Fruit fly (Drosophila melanogaster): ENCODE results near the gene CG4935.

CG4935 gene

DNA sequence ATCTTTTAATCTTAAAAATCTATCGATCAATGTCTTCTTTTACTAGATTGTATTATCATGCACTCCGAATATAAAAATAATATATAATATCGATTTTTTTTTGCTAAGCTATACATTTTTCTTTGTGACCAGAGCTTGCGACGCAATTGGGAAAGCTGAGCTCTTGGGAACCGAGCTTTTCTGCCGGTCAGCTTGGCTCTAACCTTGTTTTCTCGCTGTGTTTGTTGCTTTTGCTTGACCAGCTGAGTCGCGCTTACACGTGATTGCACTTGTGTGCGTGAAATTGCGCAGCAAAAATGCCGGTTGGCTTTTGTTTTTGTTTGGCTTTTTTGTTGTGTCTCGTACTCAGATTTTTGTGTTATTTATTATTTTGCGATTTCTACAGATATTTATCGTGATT is 11.5 kb downstream of the CG4935 start (continued):
- no peak for TF ChIP-seq ssp (GFP tag; IDR thresholded peaks at IDR 0.05)
- peak; percentile 20 for TF ChIP-seq sens (GFP tag)

DNA sequence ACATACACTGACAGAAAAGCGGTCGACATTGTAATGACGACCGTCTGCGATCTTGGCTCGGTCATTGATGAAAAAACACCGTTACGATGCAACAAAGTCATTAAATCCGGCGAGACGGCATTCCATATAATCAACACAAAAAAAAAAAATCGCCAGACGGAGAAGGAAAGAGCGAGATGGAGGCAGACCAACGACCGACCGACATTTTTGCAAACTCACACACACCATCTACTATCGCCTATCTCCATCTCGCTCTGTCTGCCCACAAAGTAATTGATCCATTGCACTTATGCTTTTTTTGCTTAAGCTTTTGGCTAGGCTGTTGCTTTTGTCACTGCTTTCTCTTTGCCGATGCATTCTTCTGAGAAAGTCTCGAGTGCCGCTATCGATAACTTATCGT is 12.2 kb downstream of the CG4935 start:
- TF ChIP-seq Ets65A (GFP tag) (peak; percentile 66), zen (tag; optimal IDR thresholded peaks at IDR 0.05) (peak; percentile 70), CG3838 (GFP tag; optimal IDR thresholded peaks at IDR 0.05) (no peak), trh (GFP tag; optimal IDR thresholded peaks at IDR 0.05) (no peak)

DNA sequence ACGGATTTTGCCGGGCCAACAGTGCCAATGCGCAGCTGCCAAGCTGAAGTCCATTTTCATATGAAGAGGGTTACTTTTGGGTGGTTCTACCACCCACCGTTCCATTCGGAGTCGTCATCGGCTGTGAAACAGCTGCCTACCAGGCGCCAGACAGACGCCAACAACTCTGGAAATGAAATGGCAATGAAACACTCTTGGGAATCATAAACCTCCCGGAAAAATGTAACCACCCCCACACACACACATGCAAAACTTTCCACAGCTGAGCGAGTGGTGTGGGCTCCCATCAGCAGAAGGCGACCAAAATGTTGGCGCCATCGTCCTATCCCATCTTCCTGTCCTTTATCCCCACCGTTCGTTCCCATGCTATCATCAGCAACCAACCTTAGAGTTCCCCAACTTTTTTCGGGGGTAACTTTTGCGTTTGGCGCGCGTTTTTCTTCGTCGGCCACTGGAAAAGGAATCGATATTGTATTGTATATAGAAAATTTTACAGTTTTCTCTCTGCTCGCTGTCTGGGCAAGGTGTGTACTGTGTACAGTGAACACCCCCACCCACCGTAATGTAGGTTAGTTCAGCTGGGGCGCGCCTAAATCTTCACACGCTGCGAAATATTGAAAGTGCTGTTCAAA is 13.4 kb downstream of the CG4935 start:
- no peak for TF ChIP-seq CG9797 (GFP tag; optimal IDR thresholded peaks at IDR 0.05)
- TF ChIP-seq Tbp (GFP tag; optimal IDR thresholded peaks at IDR 0.05): no peak
- TF ChIP-seq Xbp1 (GFP tag; optimal IDR thresholded peaks at IDR 0.05): no peak
- TF ChIP-seq Lpt (GFP tag; optimal IDR thresholded peaks at IDR 0.05): no peak
- no peak for TF ChIP-seq phol (tag; optimal IDR thresholded peaks at IDR 0.05)
- TF ChIP-seq dpn (GFP tag; optimal IDR thresholded peaks at IDR 0.05): no peak
- peak; percentile 98 for TF ChIP-seq pfk (GFP tag; optimal IDR thresholded peaks at IDR 0.05)
- peak; percentile 48 for TF ChIP-seq CG13894 (tag; optimal IDR thresholded peaks at IDR 0.05)
- no peak for TF ChIP-seq Sry-β (GFP tag; optimal IDR thresholded peaks at IDR 0.05)
- no peak for TF ChIP-seq CG6791 (GFP tag; IDR thresholded peaks at IDR 0.05; ENCODE audit: partially characterized antibody)
- peak; percentile 8; the same call in 1 of the 2 replicates for TF ChIP-seq CG32767 (GFP tag; IDR thresholded peaks at IDR 0.05)
- TF ChIP-seq org-1 (GFP tag; optimal IDR thresholded peaks at IDR 0.05): no peak
- 0 out of 3 replicates have a peak, but pooled peaks have one; percentile 31 for TF ChIP-seq CG34224 (GFP tag; IDR thresholded peaks at IDR 0.05; ENCODE audit: partially characterized antibody)
- no peak for TF ChIP-seq CG16815 (GFP tag; optimal IDR thresholded peaks at IDR 0.05)
- no peak for TF ChIP-seq grau (tag; optimal IDR thresholded peaks at IDR 0.05)
- no peak for TF ChIP-seq H15 (GFP tag; IDR thresholded peaks at IDR 0.05)
- no peak for TF ChIP-seq HLH3B (GFP tag; IDR thresholded peaks at IDR 0.05)
- 0 out of 3 replicates have a peak, but pooled peaks have one; percentile 10 for TF ChIP-seq z (GFP tag; IDR thresholded peaks at IDR 0.05)
- no peak for TF ChIP-seq CG33213 (GFP tag; optimal IDR thresholded peaks at IDR 0.05)
- no peak for TF ChIP-seq Asciz (GFP tag; optimal IDR thresholded peaks at IDR 0.05)
- no peak for TF ChIP-seq Gug (GFP tag; IDR thresholded peaks at IDR 0.05)
- TF ChIP-seq chinmo (GFP tag; IDR thresholded peaks at IDR 0.05; ENCODE audit: partially characterized antibody): 0 out of 4 replicates have a peak, but pooled peaks have one; percentile 35
- no peak for TF ChIP-seq corto (GFP tag; optimal IDR thresholded peaks at IDR 0.05)
- TF ChIP-seq Ssrp (tag; optimal IDR thresholded peaks at IDR 0.05): no peak
- no peak for TF ChIP-seq HLHmδ (GFP tag; optimal IDR thresholded peaks at IDR 0.05)
- TF ChIP-seq abd-A (tag; optimal IDR thresholded peaks at IDR 0.05): peak; percentile 92
- no peak for TF ChIP-seq CG12236 (GFP tag; optimal IDR thresholded peaks at IDR 0.05)
- no peak for TF ChIP-seq CG2712 (tag; optimal IDR thresholded peaks at IDR 0.05)
- no peak for TF ChIP-seq dati (GFP tag; IDR thresholded peaks at IDR 0.05)
- no peak for TF ChIP-seq chm (GFP tag; IDR thresholded peaks at IDR 0.05)
- peak in 1 of 2 experiments; percentile 67 for TF ChIP-seq crp (GFP tag; optimal IDR thresholded peaks at IDR 0.05)
- TF ChIP-seq sr (GFP tag; IDR thresholded peaks at IDR 0.05): no peak
- 0 out of 2 replicates have a peak, but pooled peaks have one; percentile 34 for TF ChIP-seq seq (GFP tag; IDR thresholded peaks at IDR 0.05)
- no peak for TF ChIP-seq CG1603 (tag; optimal IDR thresholded peaks at IDR 0.05)
- no peak for TF ChIP-seq Hr3 (GFP tag; optimal IDR thresholded peaks at IDR 0.05)
- TF ChIP-seq nerfin-1 (tag; optimal IDR thresholded peaks at IDR 0.05): no peak
- TF ChIP-seq Deaf1 (tag; optimal IDR thresholded peaks at IDR 0.05): peak; percentile 16
- TF ChIP-seq ewg (GFP tag; optimal IDR thresholded peaks at IDR 0.05): peak; percentile 79
- TF ChIP-seq Usf (GFP tag; optimal IDR thresholded peaks at IDR 0.05): no peak
- TF ChIP-seq CG12104 (GFP tag; optimal IDR thresholded peaks at IDR 0.05): no peak
- no peak for TF ChIP-seq Ptx1 (GFP tag; IDR thresholded peaks at IDR 0.05)
- peak; percentile 79 for TF ChIP-seq Ets65A (GFP tag)
